Worm (Caenorhabditis elegans): ENCODE data around the gene F35F11.2.
A peak's percentile ranks its signal among the peaks of the same experiment; 100 is the strongest.

The F35F11.2 gene

ce11 chrIV:4015660-4016059 lies 24.4 kb upstream of the F35F11.2 start:
- TF ChIP-seq unc-120 (tag; optimal IDR thresholded peaks at IDR 0.05; ENCODE audit: poor library complexity, severe bottlenecking): no peak
- no peak for TF ChIP-seq blmp-1 (tag; optimal IDR thresholded peaks at IDR 0.05)

ce11 chrIV:4016723-4017122 lies 23.4 kb upstream of the F35F11.2 start:
- TF ChIP-seq unc-62 (GFP tag; optimal IDR thresholded peaks at IDR 0.05): no peak
- no peak for TF ChIP-seq zip-8 (tag; optimal IDR thresholded peaks at IDR 0.05)
- TF ChIP-seq bed-3 (GFP tag; optimal IDR thresholded peaks at IDR 0.05): no peak
- no peak for TF ChIP-seq drap-1 (GFP tag; optimal IDR thresholded peaks at IDR 0.05)
- TF ChIP-seq flh-1 (GFP tag; optimal IDR thresholded peaks at IDR 0.05): no peak
- TF ChIP-seq ceh-39 (tag; optimal IDR thresholded peaks at IDR 0.05): no peak
- TF ChIP-seq nhr-12 (tag; optimal IDR thresholded peaks at IDR 0.05): no peak
- no peak for TF ChIP-seq ham-2 (GFP tag; optimal IDR thresholded peaks at IDR 0.05)
- TF ChIP-seq lin-32 (GFP tag; optimal IDR thresholded peaks at IDR 0.05): no peak
- no peak for TF ChIP-seq ceh-43 (GFP tag; optimal IDR thresholded peaks at IDR 0.05)
- no peak for TF ChIP-seq lsy-2 (tag; optimal IDR thresholded peaks at IDR 0.05)
- TF ChIP-seq tbx-8 (GFP tag; optimal IDR thresholded peaks at IDR 0.05): no peak
- no peak for TF ChIP-seq unc-120 (tag; optimal IDR thresholded peaks at IDR 0.05; ENCODE audit: poor library complexity, severe bottlenecking)
- TF ChIP-seq ceh-83 (GFP tag; optimal IDR thresholded peaks at IDR 0.05): no peak
- no peak for TF ChIP-seq mep-1 (tag; optimal IDR thresholded peaks at IDR 0.05)

ce11 chrIV:4018692-4019387 lies 21.2 kb upstream of the F35F11.2 start:
- peak; percentile 17 for TF ChIP-seq elt-1 (tag; optimal IDR thresholded peaks at IDR 0.05; ENCODE audit: borderline replicate concordance, insufficient read depth)
- TF ChIP-seq cnd-1 (tag; optimal IDR thresholded peaks at IDR 0.05): no peak

- no peak for TF ChIP-seq pha-4 (tag; optimal IDR thresholded peaks at IDR 0.05)
- peak; percentile 56 for TF ChIP-seq hlh-1 (tag; optimal IDR thresholded peaks at IDR 0.05)
- peak; percentile 63 for TF ChIP-seq unc-120 (tag; optimal IDR thresholded peaks at IDR 0.05; ENCODE audit: poor library complexity, severe bottlenecking)
- no peak for TF ChIP-seq elt-3 (tag; optimal IDR thresholded peaks at IDR 0.05)
- no peak for TF ChIP-seq lsy-2 (tag; optimal IDR thresholded peaks at IDR 0.05)
- no peak for TF ChIP-seq nhr-12 (tag; optimal IDR thresholded peaks at IDR 0.05)
- peak; percentile 22 for TF ChIP-seq lin-13 (tag; optimal IDR thresholded peaks at IDR 0.05)
- no peak for TF ChIP-seq snpc-4 (tag; optimal IDR thresholded peaks at IDR 0.05)
- TF ChIP-seq mls-2 (tag; optimal IDR thresholded peaks at IDR 0.05): no peak
- TF ChIP-seq nhr-28 (tag; optimal IDR thresholded peaks at IDR 0.05): no peak
- no peak for TF ChIP-seq bed-3 (GFP tag; optimal IDR thresholded peaks at IDR 0.05)
- TF ChIP-seq nhr-237 (tag; optimal IDR thresholded peaks at IDR 0.05): no peak
- TF ChIP-seq tbx-8 (GFP tag; optimal IDR thresholded peaks at IDR 0.05): no peak
- peak; percentile 34 for TF ChIP-seq lin-32 (GFP tag; optimal IDR thresholded peaks at IDR 0.05)
- TF ChIP-seq flh-1 (GFP tag; optimal IDR thresholded peaks at IDR 0.05): no peak
- peak; percentile 60 for TF ChIP-seq unc-62 (GFP tag; optimal IDR thresholded peaks at IDR 0.05)
- no peak for TF ChIP-seq sem-2 (GFP tag; optimal IDR thresholded peaks at IDR 0.05)
- peak; percentile 32 for TF ChIP-seq mep-1 (tag; optimal IDR thresholded peaks at IDR 0.05)
- no peak for TF ChIP-seq unc-39 (tag; optimal IDR thresholded peaks at IDR 0.05)
- no peak for TF ChIP-seq mab-5 (tag; optimal IDR thresholded peaks at IDR 0.05)
- no peak for TF ChIP-seq ceh-83 (GFP tag; optimal IDR thresholded peaks at IDR 0.05)
- TF ChIP-seq ztf-11 (tag; optimal IDR thresholded peaks at IDR 0.05): no peak
- TF ChIP-seq sptf-1 (tag; optimal IDR thresholded peaks at IDR 0.05): peak; percentile 35
- TF ChIP-seq ham-2 (GFP tag; optimal IDR thresholded peaks at IDR 0.05): no peak
- TF ChIP-seq drap-1 (GFP tag; optimal IDR thresholded peaks at IDR 0.05): no peak
- no peak for TF ChIP-seq elt-1 (tag; optimal IDR thresholded peaks at IDR 0.05; ENCODE audit: borderline replicate concordance, insufficient read depth)
- TF ChIP-seq ceh-39 (tag; optimal IDR thresholded peaks at IDR 0.05): no peak
- no peak for TF ChIP-seq ceh-43 (GFP tag; optimal IDR thresholded peaks at IDR 0.05)
- TF ChIP-seq nhr-2 (tag; optimal IDR thresholded peaks at IDR 0.05): no peak
- no peak for TF ChIP-seq blmp-1 (tag; optimal IDR thresholded peaks at IDR 0.05)
- TF ChIP-seq M03D4.4 (tag; optimal IDR thresholded peaks at IDR 0.05): no peak
- TF ChIP-seq nhr-76 (tag; optimal IDR thresholded peaks at IDR 0.05): no peak
- no peak for TF ChIP-seq zip-8 (tag; optimal IDR thresholded peaks at IDR 0.05)
- TF ChIP-seq cnd-1 (tag; optimal IDR thresholded peaks at IDR 0.05): no peak
- TF ChIP-seq ces-1 (GFP tag; optimal IDR thresholded peaks at IDR 0.05): no peak
Measured at ce11 chrIV:4019836-4020235, 20.2 kb upstream of the F35F11.2 start.

All from whole organism, mixed stage, embryonic.